Worm (Caenorhabditis elegans) whole organism, L1 larva: Measurements from ENCODE around the gene F47B8.10.

ENCODE experiments used
- C04F5.9 ChIP-seq: sonication (generic microtip); optimal IDR thresholded peaks from 2 replicates; lab custom pipeline; 2016; ENCODE audit warnings: missing genetic modification characterization, missing compliant biosample characterization
- C16A3.4 ChIP-seq: fragments of 150-350 bp; optimal IDR thresholded peaks from 2 replicates; lab custom pipeline; 2014; ENCODE audit warnings: missing biosample characterization, missing genetic modification characterization
- F16B12.6 ChIP-seq: fragments of 150-350 bp; optimal IDR thresholded peaks from 2 replicates; lab custom pipeline; 2014; ENCODE audit warnings: missing biosample characterization, missing genetic modification characterization
- Y116A8C.19 ChIP-seq: sonication (generic microtip); optimal IDR thresholded peaks from 2 replicates; lab custom pipeline; 2016; ENCODE audit warnings: missing compliant biosample characterization, missing genetic modification characterization, borderline replicate concordance
- aha-1 ChIP-seq: fragments of 150-350 bp; optimal IDR thresholded peaks from 2 replicates; lab custom pipeline; 2014; ENCODE audit warnings: missing biosample characterization, missing genetic modification characterization
- ama-1 ChIP-seq: fragments of 150-350 bp; optimal IDR thresholded peaks from 2 replicates; lab custom pipeline; 2014
- ceh-8 ChIP-seq: fragments of 200-800 bp; sonication (Bioruptor generic); optimal IDR thresholded peaks from 2 replicates; lab custom pipeline; 2018; ENCODE audit warnings: mild to moderate bottlenecking, missing genetic modification characterization, moderate library complexity, missing compliant biosample characterization
- dsc-1 ChIP-seq: sonication (generic microtip); optimal IDR thresholded peaks from 2 replicates; lab custom pipeline; 2016; ENCODE audit warnings: mild to moderate bottlenecking, missing genetic modification characterization, missing compliant biosample characterization
- elt-3 ChIP-seq, 6 experiments: fragments of 150-350 bp in 1 of 6; sonication (generic microtip); optimal IDR thresholded peaks; 2 replicates each; lab custom pipeline; 2017 to 2018; ENCODE audit warnings: missing biosample characterization in 6 of 6, missing genetic modification characterization in 6 of 6, inconsistent platforms in 1 of 6
- ets-5 ChIP-seq: fragments of 200-800 bp; sonication (Bioruptor generic); IDR thresholded peaks from 2 replicates; pipeline ENCODE4 v1.3.6; 2022; ENCODE audit warnings: missing genetic modification characterization, missing compliant biosample characterization
- fkh-10 ChIP-seq: sonication (generic microtip); optimal IDR thresholded peaks from 2 replicates; lab custom pipeline; 2017; ENCODE audit warnings: missing biosample characterization, missing genetic modification reagents, missing genetic modification characterization
- fkh-4 ChIP-seq: sonication (generic microtip); optimal IDR thresholded peaks from 2 replicates; lab custom pipeline; 2016; ENCODE audit warnings: missing compliant biosample characterization, missing genetic modification characterization, borderline replicate concordance
- fos-1 ChIP-seq: fragments of 150-350 bp; optimal IDR thresholded peaks from 2 replicates; lab custom pipeline; 2014; ENCODE audit warnings: missing biosample characterization, missing genetic modification characterization
- grh-1 ChIP-seq: fragments of 200-800 bp; sonication (Bioruptor generic); IDR thresholded peaks from 2 replicates; pipeline ENCODE4 v1.3.6; 2022; ENCODE audit warnings: missing genetic modification reagents, missing genetic modification characterization, missing compliant biosample characterization
- hlh-17 ChIP-seq: fragments of 200-800 bp; sonication (Bioruptor generic); optimal IDR thresholded peaks from 2 replicates; lab custom pipeline; 2018; ENCODE audit warnings: missing genetic modification characterization, mild to moderate bottlenecking, missing compliant biosample characterization, moderate library complexity, borderline replicate concordance
- hlh-4 ChIP-seq: sonication (generic microtip); optimal IDR thresholded peaks from 2 replicates; lab custom pipeline; 2016; ENCODE audit warnings: mild to moderate bottlenecking, missing genetic modification characterization, missing compliant biosample characterization
- isw-1 ChIP-seq: fragments of 200-800 bp; sonication (Bioruptor generic); IDR thresholded peaks from 2 replicates; pipeline ENCODE4 v1.3.6; 2022; ENCODE audit warnings: missing genetic modification characterization, missing compliant biosample characterization
- lin-15B ChIP-seq: fragments of 150-350 bp; sonication (generic microtip); optimal IDR thresholded peaks from 3 replicates; lab custom pipeline; 2014; ENCODE audit warnings: missing biosample characterization, missing genetic modification characterization
- lin-39 ChIP-seq: fragments of 150-350 bp; optimal IDR thresholded peaks from 2 replicates; lab custom pipeline; 2014; ENCODE audit warnings: missing biosample characterization, missing genetic modification reagents, missing genetic modification characterization
- mab-9 ChIP-seq: fragments of 200-800 bp; sonication (Bioruptor generic); IDR thresholded peaks from 2 replicates; pipeline ENCODE4 v1.3.6; 2022; ENCODE audit warnings: missing genetic modification reagents, missing genetic modification characterization, missing compliant biosample characterization
- mdl-1 ChIP-seq, 2 experiments: fragments of 150-350 bp; optimal IDR thresholded peaks; 2 replicates each; lab custom pipeline; 2014 to 2017; ENCODE audit warnings: missing biosample characterization in 2 of 2, missing genetic modification characterization in 2 of 2, inconsistent platforms in 1 of 2
- mef-2 ChIP-seq: fragments of 150-350 bp; optimal IDR thresholded peaks from 2 replicates; lab custom pipeline; 2014; ENCODE audit warnings: missing biosample characterization, missing genetic modification characterization
- mep-1 ChIP-seq: fragments of 150-350 bp; optimal IDR thresholded peaks from 2 replicates; lab custom pipeline; 2014; ENCODE audit warnings: missing biosample characterization, missing genetic modification characterization
- nhr-11 ChIP-seq: fragments of 150-350 bp; optimal IDR thresholded peaks from 2 replicates; lab custom pipeline; 2014; ENCODE audit warnings: missing biosample characterization, missing genetic modification characterization
- nhr-19 ChIP-seq: fragments of 200-800 bp; sonication (Bioruptor generic); conservative IDR thresholded peaks from 2 replicates; pipeline ENCODE4 v1.3.6; 2022; ENCODE audit warnings: missing genetic modification characterization, missing compliant biosample characterization
- nhr-20 ChIP-seq: sonication (generic microtip); optimal IDR thresholded peaks from 2 replicates; lab custom pipeline; 2016; ENCODE audit warnings: mild to moderate bottlenecking, missing genetic modification characterization, missing compliant biosample characterization
- nhr-28 ChIP-seq: fragments of 150-350 bp; optimal IDR thresholded peaks from 2 replicates; lab custom pipeline; 2014; ENCODE audit warnings: missing biosample characterization, missing genetic modification characterization
- nhr-77 ChIP-seq: fragments of 150-350 bp; optimal IDR thresholded peaks from 2 replicates; lab custom pipeline; 2014; ENCODE audit warnings: missing biosample characterization, missing genetic modification characterization
- nhr-85 ChIP-seq: sonication (generic microtip); peaks from one replicate; lab custom pipeline; 2016; ENCODE audit warnings: missing genetic modification characterization, inconsistent platforms, missing compliant biosample characterization
- nhr-90 ChIP-seq: sonication (generic microtip); optimal IDR thresholded peaks from 2 replicates; lab custom pipeline; 2016; ENCODE audit warnings: mild to moderate bottlenecking, missing genetic modification characterization, missing compliant biosample characterization; ENCODE audit not compliant: poor library complexity
- pag-3 ChIP-seq: sonication (generic microtip); optimal IDR thresholded peaks from 2 replicates; lab custom pipeline; 2017; ENCODE audit warnings: missing genetic modification characterization, mild to moderate bottlenecking, missing compliant biosample characterization, antibody characterized with exemption, borderline replicate concordance; ENCODE audit not compliant: insufficient read depth
- pqm-1 ChIP-seq: sonication (generic microtip); optimal IDR thresholded peaks from 3 replicates; lab custom pipeline; 2017; ENCODE audit warnings: missing biosample characterization, missing genetic modification characterization
- rnt-1 ChIP-seq: sonication (generic microtip); optimal IDR thresholded peaks from 2 replicates; lab custom pipeline; 2016; ENCODE audit warnings: mild to moderate bottlenecking, missing genetic modification characterization, moderate library complexity, missing compliant biosample characterization
- snpc-4 ChIP-seq: fragments of 150-350 bp; optimal IDR thresholded peaks from 2 replicates; lab custom pipeline; 2014; ENCODE audit warnings: missing biosample characterization, missing genetic modification characterization
- sox-4 ChIP-seq: sonication (generic microtip); optimal IDR thresholded peaks from 2 replicates; lab custom pipeline; 2016; ENCODE audit warnings: missing genetic modification characterization, missing compliant biosample characterization
- sup-37 ChIP-seq: fragments of 200-800 bp; sonication (Bioruptor generic); optimal IDR thresholded peaks from 2 replicates; lab custom pipeline; 2018; ENCODE audit warnings: mild to moderate bottlenecking, missing genetic modification characterization, missing compliant biosample characterization
- swsn-7 ChIP-seq: sonication (generic microtip); optimal IDR thresholded peaks from 2 replicates; lab custom pipeline; 2016; ENCODE audit warnings: missing genetic modification characterization, missing compliant biosample characterization
- tbx-2 ChIP-seq: sonication (generic microtip); optimal IDR thresholded peaks from 2 replicates; lab custom pipeline; 2016; ENCODE audit warnings: missing genetic modification characterization, missing compliant biosample characterization
- tlp-1 ChIP-seq: fragments of 150-350 bp; optimal IDR thresholded peaks from 2 replicates; lab custom pipeline; 2014; ENCODE audit warnings: missing biosample characterization, missing genetic modification characterization
- unc-30 ChIP-seq: sonication (generic microtip); optimal IDR thresholded peaks from 2 replicates; lab custom pipeline; 2017; ENCODE audit warnings: missing biosample characterization, missing genetic modification characterization
- unc-62 ChIP-seq: fragments of 150-350 bp; optimal IDR thresholded peaks from 2 replicates; lab custom pipeline; 2014; ENCODE audit warnings: missing biosample characterization, missing genetic modification reagents, missing genetic modification characterization
- unc-86 ChIP-seq: sonication (generic microtip); optimal IDR thresholded peaks from 2 replicates; lab custom pipeline; 2016; ENCODE audit warnings: missing genetic modification characterization, missing compliant biosample characterization
- unc-98 ChIP-seq: fragments of 200-800 bp; sonication (Bioruptor generic); IDR thresholded peaks from 2 replicates; pipeline ENCODE4 v1.3.6; 2022; ENCODE audit warnings: missing genetic modification characterization, missing compliant biosample characterization
- vab-15 ChIP-seq: sonication (generic microtip); optimal IDR thresholded peaks from 2 replicates; lab custom pipeline; 2017; ENCODE audit warnings: missing genotype, mild to moderate bottlenecking, missing genetic modification characterization, missing compliant biosample characterization
- xbp-1 ChIP-seq: sonication (generic microtip); optimal IDR thresholded peaks from 2 replicates; lab custom pipeline; 2016; ENCODE audit warnings: missing genetic modification characterization, missing compliant biosample characterization
- zag-1 ChIP-seq: fragments of 150-350 bp; optimal IDR thresholded peaks from 2 replicates; lab custom pipeline; 2014; ENCODE audit warnings: missing biosample characterization, missing genetic modification characterization
- zip-4 ChIP-seq: fragments of 200-800 bp; sonication (Bioruptor generic); optimal IDR thresholded peaks from 2 replicates; lab custom pipeline; 2018; ENCODE audit warnings: mild to moderate bottlenecking, missing genetic modification characterization, moderate library complexity, missing compliant biosample characterization
- ztf-11 ChIP-seq, 2 experiments: sonication (generic microtip); optimal IDR thresholded peaks; 2 replicates each; lab custom pipeline; 2016 to 2017; ENCODE audit warnings: missing genetic modification characterization in 2 of 2, missing biosample characterization in 1 of 2, missing compliant biosample characterization in 1 of 2
- ztf-4 ChIP-seq: fragments of 150-350 bp; optimal IDR thresholded peaks from 2 replicates; lab custom pipeline; 2014; ENCODE audit warnings: missing biosample characterization, missing genetic modification characterization

Gene F47B8.10

ce11 chrV:14354258-14354877 is 12.6 kb downstream of the F47B8.10 start, which contains the start of gene Y49A3A.3 (continued):
- TF ChIP-seq nhr-90 (tag; lab: Kevin White, UChicago): peak; percentile 67
- TF ChIP-seq ama-1 (lab: Kevin White, UChicago): peak; percentile 7
- TF ChIP-seq rnt-1 (tag; lab: Kevin White, UChicago): peak; percentile 11
- TF ChIP-seq, all 84 proteins: peak for 12

ce11 chrV:14355738-14356368 is 14.1 kb downstream of the F47B8.10 start, which contains the start of gene cyn-1:
cyn-1 (plus strand) TSS chrV:14356076.
- TF ChIP-seq fkh-10 (GFP tag; lab: Kevin White, UChicago): peak; percentile 67
- no peak for TF ChIP-seq zag-1 (tag; lab: Kevin White, UChicago)
- TF ChIP-seq zip-4 (GFP tag; lab: Kevin White, UChicago): peak; percentile 67
- no peak for TF ChIP-seq tlp-1 (tag; lab: Kevin White, UChicago)
- no peak for TF ChIP-seq nhr-28 (tag; lab: Kevin White, UChicago)
- TF ChIP-seq ztf-11 (tag; optimal IDR thresholded peaks at IDR 0.05; lab: Kevin White, UChicago): peak in 1 of 2 experiments; percentile 69
- TF ChIP-seq mep-1 (tag; lab: Kevin White, UChicago): peak; percentile 96
- TF ChIP-seq unc-62 (GFP tag; lab: Kevin White, UChicago): no peak
- TF ChIP-seq lin-15B (tag; lab: Kevin White, UChicago): peak; percentile 80
- peak; percentile 89 for TF ChIP-seq rnt-1 (tag; lab: Kevin White, UChicago)
- no peak for TF ChIP-seq pqm-1 (tag; lab: Kevin White, UChicago)
- TF ChIP-seq nhr-85 (tag; lab: Kevin White, UChicago): peak; percentile 91
- TF ChIP-seq fkh-4 (tag; lab: Kevin White, UChicago): peak; percentile 27
- TF ChIP-seq xbp-1: peak; percentile 90
- TF ChIP-seq grh-1: peak; percentile 72
- peak; percentile 71 for TF ChIP-seq fos-1 (tag; lab: Kevin White, UChicago)
- TF ChIP-seq hlh-4 (tag; lab: Kevin White, UChicago): no peak
- peak; percentile 85 for TF ChIP-seq dsc-1
- TF ChIP-seq nhr-11 (tag; lab: Kevin White, UChicago): peak; percentile 52
- peak; percentile 27 for TF ChIP-seq vab-15 (tag; lab: Kevin White, UChicago)
- TF ChIP-seq nhr-20 (tag; lab: Kevin White, UChicago): peak; percentile 89
- peak; percentile 89 for TF ChIP-seq nhr-19 (GFP tag; lab: Robert Waterston, UW)
- peak; percentile 66 for TF ChIP-seq ztf-4
- no peak for TF ChIP-seq unc-30
- peak; percentile 67 for TF ChIP-seq sox-4
- peak; percentile 88 for TF ChIP-seq C16A3.4 (tag; lab: Kevin White, UChicago)
- peak; percentile 71 for TF ChIP-seq nhr-77 (tag; lab: Kevin White, UChicago)
- TF ChIP-seq swsn-7 (tag; lab: Kevin White, UChicago): peak; percentile 91
- TF ChIP-seq F16B12.6 (tag; lab: Kevin White, UChicago): peak; percentile 58
- peak; percentile 80 for TF ChIP-seq lin-39 (tag; lab: Kevin White, UChicago)
- peak; percentile 78 for TF ChIP-seq ceh-8 (GFP tag; lab: Kevin White, UChicago)
- TF ChIP-seq mdl-1 (tag; optimal IDR thresholded peaks at IDR 0.05; lab: Kevin White, UChicago): peak in 1 of 2 experiments; percentile 63
- no peak for TF ChIP-seq Y116A8C.19
- TF ChIP-seq mef-2 (tag; lab: Kevin White, UChicago): no peak
- peak; percentile 83 for TF ChIP-seq snpc-4
- peak; percentile 29 for TF ChIP-seq aha-1 (tag; lab: Kevin White, UChicago)
- peak; percentile 82 for TF ChIP-seq unc-86 (tag; lab: Kevin White, UChicago)
- TF ChIP-seq tbx-2 (tag; lab: Kevin White, UChicago): peak; percentile 87
- peak; percentile 65 for TF ChIP-seq mab-9 (GFP tag; lab: Robert Waterston, UW)
- no peak for TF ChIP-seq pag-3
- TF ChIP-seq ets-5 (GFP tag; lab: Robert Waterston, UW): no peak
- no peak for TF ChIP-seq unc-98 (GFP tag; lab: Robert Waterston, UW)
- TF ChIP-seq sup-37: peak; percentile 9
- peak; percentile 63 for TF ChIP-seq C04F5.9 (tag; lab: Kevin White, UChicago)
- peak; percentile 77 for TF ChIP-seq isw-1 (GFP tag; lab: Robert Waterston, UW)
- peak in 2 of 6 experiments; percentile 81 to 83 for TF ChIP-seq elt-3 (tag; optimal IDR thresholded peaks at IDR 0.05; lab: Kevin White, UChicago)
- no peak for TF ChIP-seq hlh-17
